Fruit fly (Drosophila melanogaster): ENCODE measurements around the gene sav.

Gene sav

DNA sequence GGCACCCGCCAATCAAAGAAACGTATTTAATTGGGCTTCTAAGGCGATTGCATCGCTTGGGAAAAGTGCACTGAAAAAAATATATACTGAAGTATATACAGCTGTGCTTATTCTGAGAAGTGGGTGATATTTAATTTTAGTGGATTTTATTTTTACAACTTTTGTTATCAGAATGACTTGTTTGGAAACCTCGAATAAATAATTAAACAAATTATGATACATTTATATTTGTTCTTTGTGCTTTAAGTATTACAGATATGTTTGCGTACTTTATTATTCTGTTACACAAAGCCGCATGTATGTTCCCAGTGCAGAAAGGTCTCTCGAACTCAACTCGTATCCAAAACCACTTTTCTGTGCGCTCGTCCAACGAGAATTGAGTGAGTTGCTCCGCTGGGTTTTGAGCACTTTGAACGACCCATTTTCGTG is 12.4 kb downstream of the sav start (continued):
- peak; percentile 84 for TF ChIP-seq Sox102F (GFP tag; optimal IDR thresholded peaks at IDR 0.05)
- no peak for TF ChIP-seq dimm (GFP tag; IDR thresholded peaks at IDR 0.05)
- no peak for TF ChIP-seq bigmax (GFP tag; optimal IDR thresholded peaks at IDR 0.05)
- TF ChIP-seq CG14860 (GFP tag; IDR thresholded peaks at IDR 0.05; ENCODE audit: partially characterized antibody): no peak
- peak; percentile 55 for TF ChIP-seq zen (tag; optimal IDR thresholded peaks at IDR 0.05)
- no peak for TF ChIP-seq CG14965 (GFP tag; optimal IDR thresholded peaks at IDR 0.05; ENCODE audit: borderline replicate concordance)
- TF ChIP-seq CG3065 (GFP tag; optimal IDR thresholded peaks at IDR 0.05): no peak
- no peak for TF ChIP-seq br (optimal IDR thresholded peaks at IDR 0.05)
- TF ChIP-seq CG8290 (GFP tag; optimal IDR thresholded peaks at IDR 0.05): peak; percentile 48
- TF ChIP-seq CG8290 (tag; optimal IDR thresholded peaks at IDR 0.05): no peak
- peak; percentile 88 for TF ChIP-seq CG7839 (tag; optimal IDR thresholded peaks at IDR 0.05)
- TF ChIP-seq CG15514 (GFP tag; optimal IDR thresholded peaks at IDR 0.05): peak; percentile 42
- TF ChIP-seq CrebB (tag; optimal IDR thresholded peaks at IDR 0.05): peak; percentile 39
- peak; percentile 78 for TF ChIP-seq CG17829 (tag; optimal IDR thresholded peaks at IDR 0.05)
- TF ChIP-seq hb (GFP tag; IDR thresholded peaks at IDR 0.05; ENCODE audit: partially characterized antibody): no peak
- TF ChIP-seq CG2129 (GFP tag; IDR thresholded peaks at IDR 0.05; ENCODE audit: partially characterized antibody): no peak
- TF ChIP-seq Deaf1 (tag; optimal IDR thresholded peaks at IDR 0.05): peak; percentile 57
- peak; percentile 72 for TF ChIP-seq Fer1 (GFP tag; optimal IDR thresholded peaks at IDR 0.05)
- TF ChIP-seq CG12071 (GFP tag; optimal IDR thresholded peaks at IDR 0.05): peak; percentile 43
- no peak for TF ChIP-seq NC2β (GFP tag; optimal IDR thresholded peaks at IDR 0.05)
- TF ChIP-seq rib (GFP tag; IDR thresholded peaks at IDR 0.05): no peak
- peak; percentile 62 for TF ChIP-seq CG4328 (GFP tag; optimal IDR thresholded peaks at IDR 0.05)
- peak; percentile 51; the same call in 1 of the 3 replicates for TF ChIP-seq H15 (GFP tag; IDR thresholded peaks at IDR 0.05)
- peak; percentile 32; the same call in 2 of the 4 replicates for TF ChIP-seq Gug (GFP tag; IDR thresholded peaks at IDR 0.05)
- no peak for TF ChIP-seq CG10959 (GFP tag; IDR thresholded peaks at IDR 0.05)
- TF ChIP-seq Ets65A (GFP tag): peak; percentile 95
- TF ChIP-seq CG13624 (GFP tag; optimal IDR thresholded peaks at IDR 0.05): no peak
- TF ChIP-seq CG12299 (tag; optimal IDR thresholded peaks at IDR 0.05): peak; percentile 61
- TF ChIP-seq CG14441 (GFP tag; IDR thresholded peaks at IDR 0.05): peak; percentile 61; the same call in 1 of the 2 replicates
- TF ChIP-seq peb (GFP tag; IDR thresholded peaks at IDR 0.05): peak; percentile 61
- peak; percentile 58; the same call in 2 of the 3 replicates for TF ChIP-seq CG34422 (GFP tag; IDR thresholded peaks at IDR 0.05)
- no peak for TF ChIP-seq CG11456 (GFP tag; IDR thresholded peaks at IDR 0.05)
- TF ChIP-seq CG1024 (GFP tag; IDR thresholded peaks at IDR 0.05): peak; percentile 32; the same call in 1 of the 2 replicates
- TF ChIP-seq dan (GFP tag; IDR thresholded peaks at IDR 0.05): no peak
- TF ChIP-seq ro (GFP tag; IDR thresholded peaks at IDR 0.05): no peak
- no peak for TF ChIP-seq hth (optimal IDR thresholded peaks at IDR 0.05)
- peak; percentile 50 for TF ChIP-seq caup (GFP tag; optimal IDR thresholded peaks at IDR 0.05; ENCODE audit: severe bottlenecking)
- TF ChIP-seq sens (GFP tag): peak; percentile 91
- TF ChIP-seq CG5180 (GFP tag; optimal IDR thresholded peaks at IDR 0.05): peak; percentile 67
- peak; percentile 69 for TF ChIP-seq Fer3 (tag; optimal IDR thresholded peaks at IDR 0.05)
- TF ChIP-seq Trl (optimal IDR thresholded peaks at IDR 0.05): no peak
- peak; percentile 57 for TF ChIP-seq Trl (GFP tag; optimal IDR thresholded peaks at IDR 0.05)
- TF ChIP-seq CG14014 (GFP tag; IDR thresholded peaks at IDR 0.05): peak; percentile 63
- TF ChIP-seq oc (tag; optimal IDR thresholded peaks at IDR 0.05): peak; percentile 66
- peak; percentile 36 for TF ChIP-seq nom (GFP tag; optimal IDR thresholded peaks at IDR 0.05)
- peak; percentile 43 for TF ChIP-seq CG6683 (GFP tag; optimal IDR thresholded peaks at IDR 0.05)
- no peak for TF ChIP-seq NFAT (GFP tag; IDR thresholded peaks at IDR 0.05)
- no peak for TF ChIP-seq CG13123 (GFP tag; optimal IDR thresholded peaks at IDR 0.05)
- peak; percentile 89 for TF ChIP-seq CoRest (tag; optimal IDR thresholded peaks at IDR 0.05)
- peak; percentile 58; the same call in 1 of the 2 replicates for TF ChIP-seq sob (GFP tag; IDR thresholded peaks at IDR 0.05)
- peak; percentile 60 for TF ChIP-seq E2f1 (GFP tag; IDR thresholded peaks at IDR 0.05)
- no peak for TF ChIP-seq Myb (GFP tag; optimal IDR thresholded peaks at IDR 0.05)
